Worm (Caenorhabditis elegans): ENCODE results near the gene spe-10.

Gene spe-10

DNA sequence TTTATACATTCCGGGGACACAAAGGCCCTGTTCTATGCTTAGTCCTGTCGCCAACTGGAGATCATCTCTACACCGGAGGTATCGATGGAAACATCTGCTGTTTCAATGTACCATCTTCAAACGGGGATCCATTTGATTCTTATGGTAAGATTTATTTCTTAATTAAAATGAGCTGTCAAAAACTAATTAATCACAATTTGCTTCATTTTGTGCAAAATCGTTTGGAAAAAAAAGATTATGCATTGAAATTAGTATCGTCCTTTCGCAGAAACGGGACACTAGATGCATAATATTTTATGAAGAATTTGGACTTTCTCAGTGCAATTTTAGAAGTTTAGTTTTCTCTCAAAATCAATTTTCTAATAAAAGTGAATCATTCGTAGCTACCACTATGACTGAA, 20.2 kb upstream of the spe-10 start:
- TF ChIP-seq alr-1 (tag; optimal IDR thresholded peaks at IDR 0.05) (no peak), C34F6.9 (tag; optimal IDR thresholded peaks at IDR 0.05) (no peak), unc-39 (tag; optimal IDR thresholded peaks at IDR 0.05) (no peak), lin-39 (tag; optimal IDR thresholded peaks at IDR 0.05) (no peak), unc-62 (GFP tag; optimal IDR thresholded peaks at IDR 0.05) (no peak), aly-2 (tag; optimal IDR thresholded peaks at IDR 0.05) (no peak), nhr-6 (tag; optimal IDR thresholded peaks at IDR 0.05) (no peak), blmp-1 (tag; optimal IDR thresholded peaks at IDR 0.05; ENCODE audit: insufficient read depth) (no peak), nhr-10 (tag; optimal IDR thresholded peaks at IDR 0.05) (no peak)

DNA sequence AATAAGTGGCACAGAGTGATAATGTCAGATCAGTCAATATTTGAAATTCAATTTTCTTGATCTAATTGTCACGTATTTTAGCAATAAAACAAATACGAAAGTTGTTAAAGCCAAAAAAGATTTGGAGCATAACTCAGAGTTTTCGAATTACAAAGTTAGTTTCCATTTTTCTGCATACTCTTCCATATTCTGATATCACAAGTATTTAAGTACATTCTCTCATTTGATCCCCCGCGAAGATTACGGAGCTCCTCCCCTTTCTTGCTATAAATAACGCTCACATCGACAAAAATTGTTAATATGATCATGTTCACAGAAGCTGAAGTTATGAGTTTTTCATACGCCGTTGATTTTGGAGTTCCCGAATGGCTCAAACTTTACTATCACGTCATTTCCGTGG, 15.8 kb upstream of the spe-10 start, which contains the start of gene sri-20:
Gene sri-20 (plus strand): TSS at position 301 of the 400 bp plus-strand sequence.
- no peak for TF ChIP-seq egl-27 (tag; optimal IDR thresholded peaks at IDR 0.05)
- TF ChIP-seq zag-1 (tag; optimal IDR thresholded peaks at IDR 0.05): no peak
- TF ChIP-seq C34F6.9 (tag; optimal IDR thresholded peaks at IDR 0.05): no peak
- no peak for TF ChIP-seq ztf-11 (tag; optimal IDR thresholded peaks at IDR 0.05)

DNA sequence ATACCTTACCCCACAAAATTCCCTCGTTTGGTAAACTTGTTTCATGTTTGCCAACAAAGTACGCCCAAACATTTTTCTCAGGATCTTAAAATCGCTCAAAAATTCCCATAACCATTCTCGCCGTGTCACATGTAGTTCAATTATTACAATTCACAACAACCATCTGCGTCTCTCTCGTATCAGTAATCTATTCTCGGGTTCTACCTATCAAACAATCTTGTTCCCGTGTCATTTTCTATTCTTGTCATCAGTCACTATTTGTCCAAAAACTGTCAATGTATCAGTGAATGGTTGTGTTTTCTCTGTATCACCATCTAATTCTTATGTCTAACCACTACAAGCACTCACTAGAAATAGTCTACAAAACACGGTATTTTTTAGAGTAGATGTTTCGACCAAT, 12.9 kb upstream of the spe-10 start:
- TF ChIP-seq sma-9 (GFP tag; optimal IDR thresholded peaks at IDR 0.05) (peak; percentile 68), sma-9 (tag; optimal IDR thresholded peaks at IDR 0.05) (no peak), nhr-129 (tag; optimal IDR thresholded peaks at IDR 0.05) (peak; percentile 11), gmeb-1 (tag; optimal IDR thresholded peaks at IDR 0.05) (peak; percentile 64), crh-2 (tag; optimal IDR thresholded peaks at IDR 0.05) (peak; percentile 45), unc-39 (tag; optimal IDR thresholded peaks at IDR 0.05) (no peak), fos-1 (tag; optimal IDR thresholded peaks at IDR 0.05) (peak; percentile 76), sma-3 (GFP tag; optimal IDR thresholded peaks at IDR 0.05) (peak; percentile 61), nhr-25 (tag; optimal IDR thresholded peaks at IDR 0.05) (peak; percentile 22), ztf-1 (GFP tag; conservative IDR thresholded peaks at IDR 0.05) (no peak)

DNA sequence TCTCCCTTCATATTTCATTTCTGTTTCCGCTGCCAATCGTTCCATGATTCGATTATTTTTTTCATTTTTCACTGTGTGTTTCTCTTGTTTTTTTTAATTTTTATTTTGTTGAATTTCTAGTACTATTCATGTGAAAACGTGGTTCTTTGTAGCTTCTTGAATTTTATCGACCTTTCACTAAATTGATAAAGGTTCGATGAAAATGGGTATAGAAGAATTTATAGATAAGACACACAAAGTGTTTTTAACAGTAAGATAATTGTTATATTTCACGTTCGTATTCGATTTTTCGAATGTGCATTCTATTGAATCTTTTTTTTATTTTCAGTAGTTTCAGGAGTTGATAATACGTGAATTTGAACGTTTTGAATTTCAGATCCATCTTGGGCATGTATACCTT, 12.1 kb upstream of the spe-10 start, which contains the start of gene ugt-49:
Gene ugt-49 (plus strand): TSS at position 371 of the 400 bp plus-strand sequence.
- TF ChIP-seq fos-1 (tag; optimal IDR thresholded peaks at IDR 0.05): peak; percentile 60
- no peak for TF ChIP-seq nhr-11 (tag; optimal IDR thresholded peaks at IDR 0.05)
- TF ChIP-seq aly-2 (tag; optimal IDR thresholded peaks at IDR 0.05): no peak
- no peak for TF ChIP-seq egl-27 (tag; optimal IDR thresholded peaks at IDR 0.05)
- no peak for TF ChIP-seq nhr-10 (tag; optimal IDR thresholded peaks at IDR 0.05)

DNA sequence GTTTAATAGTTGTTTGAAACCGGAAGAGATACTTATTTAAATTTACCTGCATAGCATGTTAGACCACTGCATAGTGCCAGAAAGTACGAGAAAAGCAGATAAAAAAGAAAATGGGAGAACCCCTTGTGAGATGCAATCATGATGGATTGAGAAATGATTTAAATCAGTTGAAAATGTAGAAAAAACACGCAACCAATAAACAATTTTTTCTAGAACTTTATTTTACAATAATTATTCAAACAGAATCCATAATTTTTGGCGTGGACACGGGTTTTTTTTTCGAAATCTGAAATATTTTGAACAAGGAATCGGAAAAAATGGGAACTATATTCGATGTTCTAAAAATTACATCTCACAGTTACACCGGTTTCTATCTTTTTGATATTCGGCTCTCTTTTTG, 4.8 kb upstream of the spe-10 start, which contains the start of gene AC3.12:
Gene AC3.12 (minus strand): TSS at position 101 of the 400 bp plus-strand sequence.
- no peak for TF ChIP-seq lin-39 (tag; optimal IDR thresholded peaks at IDR 0.05)
- no peak for TF ChIP-seq elt-3 (tag; optimal IDR thresholded peaks at IDR 0.05)
- TF ChIP-seq sma-9 (GFP tag; optimal IDR thresholded peaks at IDR 0.05): no peak
- TF ChIP-seq sma-9 (tag; optimal IDR thresholded peaks at IDR 0.05): no peak
- no peak for TF ChIP-seq F13H6.1 (tag; optimal IDR thresholded peaks at IDR 0.05)
- TF ChIP-seq lin-11 (tag; optimal IDR thresholded peaks at IDR 0.05): no peak

DNA sequence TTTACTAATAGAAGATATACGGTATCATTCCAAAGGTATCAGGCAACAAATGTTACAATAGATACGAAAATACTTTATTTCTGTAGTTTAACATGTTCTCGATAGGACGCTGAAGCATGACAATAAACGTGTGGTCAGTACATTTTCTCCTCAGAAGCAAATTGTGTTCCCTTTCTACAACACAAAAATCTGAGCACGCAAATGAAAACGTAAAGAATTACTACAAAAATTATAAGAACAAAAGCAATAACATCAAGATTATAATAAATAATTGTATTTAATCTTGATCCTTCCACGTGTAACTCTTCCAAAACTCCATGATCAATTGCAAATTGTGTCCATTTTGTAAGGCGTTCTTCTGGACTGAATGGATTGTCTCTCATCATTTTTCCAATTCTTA, 4.3 kb upstream of the spe-10 start:
- TF ChIP-seq F13H6.1 (tag; optimal IDR thresholded peaks at IDR 0.05) (no peak), nhr-11 (tag; optimal IDR thresholded peaks at IDR 0.05) (no peak), nhr-12 (tag; optimal IDR thresholded peaks at IDR 0.05) (no peak), elt-3 (tag; optimal IDR thresholded peaks at IDR 0.05) (no peak), ceh-16 (tag; optimal IDR thresholded peaks at IDR 0.05) (no peak), crh-2 (tag; optimal IDR thresholded peaks at IDR 0.05) (no peak), lin-13 (GFP tag; optimal IDR thresholded peaks at IDR 0.05) (no peak), lin-39 (tag; optimal IDR thresholded peaks at IDR 0.05) (no peak), zag-1 (tag; optimal IDR thresholded peaks at IDR 0.05) (no peak), fos-1 (tag; optimal IDR thresholded peaks at IDR 0.05) (no peak), ztf-4 (tag; optimal IDR thresholded peaks at IDR 0.05) (no peak), C34F6.9 (tag; optimal IDR thresholded peaks at IDR 0.05) (no peak), lsy-2 (tag; optimal IDR thresholded peaks at IDR 0.05) (no peak), nhr-21 (tag; optimal IDR thresholded peaks at IDR 0.05) (no peak), R02D3.7 (tag; optimal IDR thresholded peaks at IDR 0.05) (no peak)

Data from whole organism, L2 larva.